Fruit fly (Drosophila melanogaster): ENCODE measurements around the gene CG42342.

Gene CG42342

dm6 chr3R:16502595-16503305 is at the start of gene CG42342:
Gene CG42342, plus strand, starts transcription at chr3R:16502770.
- no peak for TF ChIP-seq CG7045 (GFP tag; optimal IDR thresholded peaks at IDR 0.05)
- no peak for TF ChIP-seq CG33017 (tag; optimal IDR thresholded peaks at IDR 0.05)
- TF ChIP-seq Crg-1 (GFP tag; optimal IDR thresholded peaks at IDR 0.05), result no peak
- no peak for TF ChIP-seq CG12768 (GFP tag; optimal IDR thresholded peaks at IDR 0.05)
- TF ChIP-seq CG5204 (GFP tag; optimal IDR thresholded peaks at IDR 0.05), result no peak
- TF ChIP-seq cic (GFP tag; optimal IDR thresholded peaks at IDR 0.05), result no peak
- TF ChIP-seq Hr96 (GFP tag; optimal IDR thresholded peaks at IDR 0.05), result no peak
- TF ChIP-seq ovo (GFP tag; optimal IDR thresholded peaks at IDR 0.05), result no peak
- no peak for TF ChIP-seq Mnt (GFP tag; optimal IDR thresholded peaks at IDR 0.05)
- no peak for TF ChIP-seq kay (GFP tag; ENCODE audit: borderline replicate concordance)
- TF ChIP-seq CG11617 (GFP tag; optimal IDR thresholded peaks at IDR 0.05), result no peak
- TF ChIP-seq Clk (GFP tag; optimal IDR thresholded peaks at IDR 0.05), result no peak
- no peak for TF ChIP-seq cnc (optimal IDR thresholded peaks at IDR 0.05)
- no peak for TF ChIP-seq pad (GFP tag; optimal IDR thresholded peaks at IDR 0.05)
- no peak for TF ChIP-seq bab1 (GFP tag; optimal IDR thresholded peaks at IDR 0.05)
- no peak for TF ChIP-seq CG7101 (tag; optimal IDR thresholded peaks at IDR 0.05)
- TF ChIP-seq tj (GFP tag; optimal IDR thresholded peaks at IDR 0.05), result no peak

- TF ChIP-seq CG14711 (tag; optimal IDR thresholded peaks at IDR 0.05) (no peak), CG12768 (GFP tag; optimal IDR thresholded peaks at IDR 0.05) (peak; percentile 4), Mnt (GFP tag; optimal IDR thresholded peaks at IDR 0.05) (peak; percentile 32), cic (GFP tag; optimal IDR thresholded peaks at IDR 0.05) (peak; percentile 41), Crg-1 (GFP tag; optimal IDR thresholded peaks at IDR 0.05) (no peak), CG5204 (GFP tag; optimal IDR thresholded peaks at IDR 0.05) (no peak), toe (GFP tag; optimal IDR thresholded peaks at IDR 0.05) (no peak), CG33017 (tag; optimal IDR thresholded peaks at IDR 0.05) (no peak), CG7045 (GFP tag; optimal IDR thresholded peaks at IDR 0.05) (no peak), Hr96 (GFP tag; optimal IDR thresholded peaks at IDR 0.05) (no peak), CG7101 (tag; optimal IDR thresholded peaks at IDR 0.05) (no peak), CG1620 (GFP tag; optimal IDR thresholded peaks at IDR 0.05) (no peak), cnc (optimal IDR thresholded peaks at IDR 0.05) (no peak), CG11617 (GFP tag; optimal IDR thresholded peaks at IDR 0.05) (no peak), pad (GFP tag; optimal IDR thresholded peaks at IDR 0.05) (peak; percentile 52), kay (GFP tag; ENCODE audit: borderline replicate concordance) (peak; percentile 99), ovo (GFP tag; optimal IDR thresholded peaks at IDR 0.05) (peak; percentile 47)
These were observed 49.5 kb upstream of the CG42342 start for dm6 chr3R:16452954-16453587.

- TF ChIP-seq Hr96 (GFP tag; optimal IDR thresholded peaks at IDR 0.05) (no peak), Mnt (GFP tag; optimal IDR thresholded peaks at IDR 0.05) (no peak), bab1 (GFP tag; optimal IDR thresholded peaks at IDR 0.05) (peak; percentile 66), CG7101 (tag; optimal IDR thresholded peaks at IDR 0.05) (peak; percentile 22), CG12768 (GFP tag; optimal IDR thresholded peaks at IDR 0.05) (no peak), pad (GFP tag; optimal IDR thresholded peaks at IDR 0.05) (no peak), Crg-1 (GFP tag; optimal IDR thresholded peaks at IDR 0.05) (no peak), cnc (optimal IDR thresholded peaks at IDR 0.05) (no peak), Clk (GFP tag; optimal IDR thresholded peaks at IDR 0.05) (no peak), CG14711 (tag; optimal IDR thresholded peaks at IDR 0.05) (peak; percentile 18), CG1620 (GFP tag; optimal IDR thresholded peaks at IDR 0.05) (peak; percentile 9), CG33017 (tag; optimal IDR thresholded peaks at IDR 0.05) (peak; percentile 9), kay (GFP tag; ENCODE audit: borderline replicate concordance) (peak; percentile 44)
These were observed 49.0 kb upstream of the CG42342 start, which contains the start of gene Pak3 for dm6 chr3R:16453597-16453996. Gene Pak3, minus strand, starts transcription at chr3R:16453821.

- TF ChIP-seq CG1620 (GFP tag; optimal IDR thresholded peaks at IDR 0.05), result no peak
- TF ChIP-seq CG33017 (tag; optimal IDR thresholded peaks at IDR 0.05), result no peak
- TF ChIP-seq Hr96 (GFP tag; optimal IDR thresholded peaks at IDR 0.05), result no peak
- no peak for TF ChIP-seq CG11617 (GFP tag; optimal IDR thresholded peaks at IDR 0.05)
- TF ChIP-seq bab1 (GFP tag; optimal IDR thresholded peaks at IDR 0.05), result no peak
- TF ChIP-seq ovo (GFP tag; optimal IDR thresholded peaks at IDR 0.05), result no peak
- TF ChIP-seq Crg-1 (GFP tag; optimal IDR thresholded peaks at IDR 0.05), result no peak
- no peak for TF ChIP-seq Clk (GFP tag; optimal IDR thresholded peaks at IDR 0.05)
- TF ChIP-seq Mnt (GFP tag; optimal IDR thresholded peaks at IDR 0.05), result no peak
- TF ChIP-seq CG7045 (GFP tag; optimal IDR thresholded peaks at IDR 0.05), result no peak
- no peak for TF ChIP-seq CG5204 (GFP tag; optimal IDR thresholded peaks at IDR 0.05)
- no peak for TF ChIP-seq kay (GFP tag; ENCODE audit: borderline replicate concordance)
- no peak for TF ChIP-seq toe (GFP tag; optimal IDR thresholded peaks at IDR 0.05)
- no peak for TF ChIP-seq CG7101 (tag; optimal IDR thresholded peaks at IDR 0.05)
- no peak for TF ChIP-seq CG14711 (tag; optimal IDR thresholded peaks at IDR 0.05)
- no peak for TF ChIP-seq CG12768 (GFP tag; optimal IDR thresholded peaks at IDR 0.05)
- no peak for TF ChIP-seq tj (GFP tag; optimal IDR thresholded peaks at IDR 0.05)
- no peak for TF ChIP-seq pad (GFP tag; optimal IDR thresholded peaks at IDR 0.05)
- no peak for TF ChIP-seq cic (GFP tag; optimal IDR thresholded peaks at IDR 0.05)
- TF ChIP-seq cnc (optimal IDR thresholded peaks at IDR 0.05), result no peak
These were observed 48.4 kb upstream of the CG42342 start, which contains the start of gene CG10405 for dm6 chr3R:16454192-16454591. Gene CG10405, plus strand, starts transcription at chr3R:16454492.

- TF ChIP-seq kay (GFP tag; ENCODE audit: borderline replicate concordance), result peak; percentile 42
- TF ChIP-seq bab1 (GFP tag; optimal IDR thresholded peaks at IDR 0.05), result no peak
These were observed 46.7 kb upstream of the CG42342 start, which contains the start of gene CG14883 for dm6 chr3R:16455875-16456274. Gene CG14883, plus strand, starts transcription at chr3R:16456052.

- TF ChIP-seq CG5204 (GFP tag; optimal IDR thresholded peaks at IDR 0.05) (no peak), Mnt (GFP tag; optimal IDR thresholded peaks at IDR 0.05) (no peak), CG11617 (GFP tag; optimal IDR thresholded peaks at IDR 0.05) (no peak), tj (GFP tag; optimal IDR thresholded peaks at IDR 0.05) (no peak), Crg-1 (GFP tag; optimal IDR thresholded peaks at IDR 0.05) (no peak), CG7045 (GFP tag; optimal IDR thresholded peaks at IDR 0.05) (no peak), CG7101 (tag; optimal IDR thresholded peaks at IDR 0.05) (no peak), CG14711 (tag; optimal IDR thresholded peaks at IDR 0.05) (no peak), Clk (GFP tag; optimal IDR thresholded peaks at IDR 0.05) (no peak), CG1620 (GFP tag; optimal IDR thresholded peaks at IDR 0.05) (no peak), ovo (GFP tag; optimal IDR thresholded peaks at IDR 0.05) (no peak)
These were observed 46.0 kb upstream of the CG42342 start for dm6 chr3R:16456607-16457006.
